Fruit fly (Drosophila melanogaster) whole organism, embryonic: ENCODE data around the gene CG13359.

Source experiments
- Atf3 ChIP-seq: fragments of 200-800 bp; sonication (Bioruptor generic); optimal IDR thresholded peaks from 3 replicates; lab custom pipeline; 2016; ENCODE audit warnings: missing biosample characterization, missing genetic modification characterization
- CG10565 ChIP-seq: fragments of 200-800 bp; sonication (Bioruptor generic); optimal IDR thresholded peaks from 3 replicates; lab custom pipeline; 2016; ENCODE audit warnings: missing biosample characterization, mild to moderate bottlenecking, missing genetic modification characterization
- CG10979 ChIP-seq: fragments of 200-800 bp; sonication (Bioruptor generic); optimal IDR thresholded peaks from 2 replicates; lab custom pipeline; 2018; ENCODE audit warnings: missing biosample characterization, mild to moderate bottlenecking, missing genetic modification characterization, moderate library complexity
- CG11504 ChIP-seq: fragments of 200-800 bp; sonication (Bioruptor generic); optimal IDR thresholded peaks from 3 replicates; lab custom pipeline; 2019; ENCODE audit warnings: missing biosample characterization, mild to moderate bottlenecking, missing genetic modification characterization, moderate library complexity
- CG15696 ChIP-seq: fragments of 200-800 bp; sonication (Bioruptor generic); optimal IDR thresholded peaks from 2 replicates; lab custom pipeline; 2019; ENCODE audit warnings: missing biosample characterization, mild to moderate bottlenecking, missing genetic modification characterization, moderate library complexity
- CG17361 ChIP-seq: fragments of 200-800 bp; sonication (Bioruptor generic); IDR thresholded peaks from 3 replicates; pipeline ENCODE4 v1.3.6; 2022; ENCODE audit warnings: missing biosample characterization, missing genetic modification characterization
- CG17612 ChIP-seq: fragments of 200-800 bp; sonication (Bioruptor generic); IDR thresholded peaks from 2 replicates; pipeline ENCODE4 v1.3.6; 2022; ENCODE audit warnings: missing biosample characterization, missing genetic modification characterization
- CG17802 ChIP-seq: fragments of 200-800 bp; sonication (Bioruptor generic); optimal IDR thresholded peaks from 2 replicates; lab custom pipeline; 2018; ENCODE audit warnings: missing biosample characterization, mild to moderate bottlenecking, missing genetic modification characterization, moderate library complexity
- CG17829 ChIP-seq: fragments of 200-800 bp; optimal IDR thresholded peaks from 2 replicates; lab custom pipeline; 2019; ENCODE audit warnings: missing biosample characterization, mild to moderate bottlenecking, missing genetic modification characterization, moderate library complexity
- CG2889 ChIP-seq: fragments of 200-800 bp; sonication (Bioruptor generic); IDR thresholded peaks from 3 replicates; pipeline ENCODE4 v1.3.6; 2022; ENCODE audit warnings: missing biosample characterization, missing genetic modification characterization
- CG32532 ChIP-seq: fragments of 200-800 bp; sonication (Bioruptor generic); IDR thresholded peaks from 2 replicates; pipeline ENCODE4 v1.3.6; 2022; ENCODE audit warnings: missing biosample characterization, missing genetic modification characterization
- CG7839 ChIP-seq: fragments of 200-800 bp; sonication (Bioruptor generic); optimal IDR thresholded peaks from 3 replicates; lab custom pipeline; 2018; ENCODE audit warnings: missing biosample characterization, mild to moderate bottlenecking, missing genetic modification characterization, moderate library complexity
- CG9609 ChIP-seq: fragments of 200-800 bp; sonication (Bioruptor generic); optimal IDR thresholded peaks from 3 replicates; lab custom pipeline; 2016; ENCODE audit warnings: missing biosample characterization, missing genetic modification characterization
- CG9727 ChIP-seq: fragments of 200-800 bp; sonication (Bioruptor generic); optimal IDR thresholded peaks from 3 replicates; lab custom pipeline; 2017; ENCODE audit warnings: missing biosample characterization, mild to moderate bottlenecking, missing genetic modification characterization
- CG9797 ChIP-seq: fragments of 200-800 bp; sonication (Bioruptor generic); optimal IDR thresholded peaks from 3 replicates; lab custom pipeline; 2018; ENCODE audit warnings: missing biosample characterization, mild to moderate bottlenecking, missing genetic modification characterization
- CHES-1-like ChIP-seq: fragments of 200-800 bp; sonication (Bioruptor generic); optimal IDR thresholded peaks from 2 replicates; lab custom pipeline; 2016; ENCODE audit warnings: missing biosample characterization, missing genetic modification characterization
- Dek ChIP-seq: fragments of 200-800 bp; sonication (Bioruptor generic); optimal IDR thresholded peaks from 3 replicates; lab custom pipeline; 2019; ENCODE audit warnings: missing biosample characterization, mild to moderate bottlenecking, missing genetic modification characterization, moderate library complexity
- Dll ChIP-seq: fragments of 200-800 bp; sonication (Bioruptor generic); IDR thresholded peaks from 4 replicates; pipeline ENCODE4 v1.3.6; 2022; ENCODE audit warnings: missing biosample characterization, missing genetic modification characterization; ENCODE audit not compliant: partially characterized antibody
- Elba2 ChIP-seq: fragments of 200-800 bp; sonication (Bioruptor generic); optimal IDR thresholded peaks from 3 replicates; lab custom pipeline; 2016; ENCODE audit warnings: missing biosample characterization, missing genetic modification characterization
- Hand ChIP-seq: fragments of 200-800 bp; sonication (Bioruptor generic); optimal IDR thresholded peaks from 2 replicates; lab custom pipeline; 2017; ENCODE audit warnings: mild to moderate bottlenecking, missing biosample characterization, missing genetic modification reagents, missing genetic modification characterization
- HmgZ ChIP-seq: fragments of 200-800 bp; sonication (Bioruptor generic); optimal IDR thresholded peaks from 2 replicates; lab custom pipeline; 2018; ENCODE audit warnings: missing biosample characterization, mild to moderate bottlenecking, missing genetic modification characterization
- Hr39 ChIP-seq: fragments of >200 bp; optimal IDR thresholded peaks from 2 replicates; lab custom pipeline; 2017
- Lim3 ChIP-seq: fragments of 200-800 bp; sonication (Bioruptor generic); IDR thresholded peaks from 2 replicates; pipeline ENCODE4 v1.3.6; 2022; ENCODE audit warnings: missing biosample characterization, missing genetic modification characterization
- Max ChIP-seq: fragments of 200-800 bp; sonication (Bioruptor generic); optimal IDR thresholded peaks from 2 replicates; lab custom pipeline; 2016; ENCODE audit warnings: missing biosample characterization, mild to moderate bottlenecking, missing genetic modification characterization
- Pdp1 ChIP-seq, 2 experiments: fragments of 200-800 bp; sonication (Bioruptor generic); optimal IDR thresholded peaks; 3 replicates each; lab custom pipeline; 2016; ENCODE audit warnings: missing biosample characterization in 2 of 2, missing genetic modification characterization in 2 of 2, mild to moderate bottlenecking in 1 of 2, moderate library complexity in 1 of 2
- Sin3A ChIP-seq: fragments of >200 bp; optimal IDR thresholded peaks from 2 replicates; lab custom pipeline; 2018
- Trl ChIP-seq, 3 experiments: fragments of >200 bp in 2 of 3; fragments of 200-800 bp in 1 of 3; sonication (Bioruptor generic) in 1 of 3; optimal IDR thresholded peaks; 2 replicates in 1 of 3; 3 replicates in 2 of 3; lab custom pipeline; 2016 to 2017; ENCODE audit warnings: missing biosample characterization in 1 of 3, missing genetic modification characterization in 1 of 3
- Vsx1 ChIP-seq: fragments of 200-800 bp; sonication (Bioruptor generic); optimal IDR thresholded peaks from 2 replicates; lab custom pipeline; 2017; ENCODE audit warnings: missing biosample characterization, mild to moderate bottlenecking, missing genetic modification characterization, missing genetic modification reagents
- ac ChIP-seq: fragments of 200-800 bp; sonication (Bioruptor generic); optimal IDR thresholded peaks from 3 replicates; lab custom pipeline; 2017; ENCODE audit warnings: missing biosample characterization, mild to moderate bottlenecking, missing genetic modification characterization
- ap ChIP-seq: fragments of 200-800 bp; sonication (Bioruptor generic); IDR thresholded peaks from 2 replicates; pipeline ENCODE4 v1.3.6; 2022; ENCODE audit warnings: missing biosample characterization, missing genetic modification characterization
- ara ChIP-seq: fragments of 200-800 bp; sonication (Bioruptor generic); IDR thresholded peaks from 2 replicates; pipeline ENCODE4 v1.3.6; 2022; ENCODE audit warnings: missing biosample characterization, missing genetic modification characterization
- ato ChIP-seq: fragments of 200-800 bp; sonication (Bioruptor generic); IDR thresholded peaks from 2 replicates; pipeline ENCODE4 v1.3.6; 2022; ENCODE audit warnings: missing biosample characterization, missing genetic modification characterization; ENCODE audit not compliant: partially characterized antibody
- bowl ChIP-seq: fragments of 200-800 bp; sonication (Bioruptor generic); IDR thresholded peaks from 2 replicates; pipeline ENCODE4 v1.3.6; 2022; ENCODE audit warnings: missing biosample characterization, missing genetic modification characterization
- cg ChIP-seq: fragments of 200-800 bp; sonication (Bioruptor generic); optimal IDR thresholded peaks from 3 replicates; lab custom pipeline; 2019; ENCODE audit warnings: missing biosample characterization, mild to moderate bottlenecking, missing genetic modification characterization, moderate library complexity
- chinmo ChIP-seq: fragments of 200-800 bp; sonication (Bioruptor generic); IDR thresholded peaks from 4 replicates; pipeline ENCODE4 v1.3.6; 2022; ENCODE audit warnings: missing biosample characterization, missing genetic modification characterization; ENCODE audit not compliant: partially characterized antibody
- insv ChIP-seq, 2 experiments: fragments of 200-800 bp; sonication (Bioruptor generic); optimal IDR thresholded peaks; 3 replicates each; lab custom pipeline; 2016 to 2018; ENCODE audit warnings: missing biosample characterization in 2 of 2, missing genetic modification characterization in 2 of 2
- lov ChIP-seq, 2 experiments: fragments of 200-800 bp in 1 of 2; fragments of >200 bp in 1 of 2; sonication (Bioruptor generic) in 1 of 2; IDR thresholded peaks in 1 of 2; optimal IDR thresholded peaks in 1 of 2; 2 replicates in 1 of 2; 3 replicates in 1 of 2; pipeline versions ENCODE4 v1.3.6 to Lab custom; 2017 to 2022; ENCODE audit warnings: missing biosample characterization in 1 of 2, missing genetic modification characterization in 1 of 2
- pan ChIP-seq, 4 experiments: fragments of >200 bp in 3 of 4; fragments of 200-800 bp in 1 of 4; sonication (Bioruptor generic) in 1 of 4; optimal IDR thresholded peaks in 3 of 4; IDR thresholded peaks in 1 of 4; 2 replicates each; pipeline versions ENCODE4 v1.3.6 to Lab custom; 2017 to 2022; ENCODE audit warnings: missing biosample characterization in 2 of 4, missing genetic modification characterization in 2 of 4, mixed read lengths in 1 of 4
- prd ChIP-seq, 3 experiments: fragments of >200 bp in 2 of 3; fragments of 200-800 bp in 1 of 3; sonication (Bioruptor generic) in 1 of 3; optimal IDR thresholded peaks in 2 of 3; IDR thresholded peaks in 1 of 3; 2 replicates in 2 of 3; 3 replicates in 1 of 3; pipeline versions ENCODE4 v1.3.6 to Lab custom; 2017 to 2022; ENCODE audit warnings: missing biosample characterization in 1 of 3, missing genetic modification characterization in 1 of 3
- psq ChIP-seq: fragments of 200-800 bp; sonication (Bioruptor generic); optimal IDR thresholded peaks from 2 replicates; lab custom pipeline; 2017; ENCODE audit warnings: missing biosample characterization, missing genetic modification characterization
- schlank ChIP-seq: fragments of 200-800 bp; sonication (Bioruptor generic); optimal IDR thresholded peaks from 2 replicates; lab custom pipeline; 2018; ENCODE audit warnings: missing biosample characterization, mild to moderate bottlenecking, missing genetic modification characterization
- seq ChIP-seq: fragments of 200-800 bp; sonication (Bioruptor generic); IDR thresholded peaks from 2 replicates; pipeline ENCODE4 v1.3.6; 2022; ENCODE audit warnings: missing biosample characterization, missing genetic modification characterization
- sisA ChIP-seq: fragments of 200-800 bp; sonication (Bioruptor generic); IDR thresholded peaks from 2 replicates; pipeline ENCODE4 v1.3.6; 2022; ENCODE audit warnings: missing biosample characterization, missing genetic modification characterization
- slou ChIP-seq: fragments of 200-800 bp; sonication (Bioruptor generic); optimal IDR thresholded peaks from 3 replicates; lab custom pipeline; 2016; ENCODE audit warnings: missing biosample characterization, missing genetic modification characterization
- stc ChIP-seq: fragments of 200-800 bp; sonication (Bioruptor generic); IDR thresholded peaks from 2 replicates; pipeline ENCODE4 v1.3.6; 2022; ENCODE audit warnings: missing biosample characterization, missing genetic modification characterization
- stwl ChIP-seq: fragments of 200-800 bp; sonication (Bioruptor generic); optimal IDR thresholded peaks from 3 replicates; lab custom pipeline; 2018; ENCODE audit warnings: missing biosample characterization, mild to moderate bottlenecking, missing genetic modification characterization, moderate library complexity
- tap ChIP-seq: fragments of 200-800 bp; optimal IDR thresholded peaks from 3 replicates; lab custom pipeline; 2019; ENCODE audit warnings: missing biosample characterization, mild to moderate bottlenecking, missing genetic modification characterization, moderate library complexity
- trem ChIP-seq: fragments of 200-800 bp; optimal IDR thresholded peaks from 3 replicates; lab custom pipeline; 2019; ENCODE audit warnings: missing biosample characterization, mild to moderate bottlenecking, missing genetic modification characterization, moderate library complexity

Gene CG13359

DNA sequence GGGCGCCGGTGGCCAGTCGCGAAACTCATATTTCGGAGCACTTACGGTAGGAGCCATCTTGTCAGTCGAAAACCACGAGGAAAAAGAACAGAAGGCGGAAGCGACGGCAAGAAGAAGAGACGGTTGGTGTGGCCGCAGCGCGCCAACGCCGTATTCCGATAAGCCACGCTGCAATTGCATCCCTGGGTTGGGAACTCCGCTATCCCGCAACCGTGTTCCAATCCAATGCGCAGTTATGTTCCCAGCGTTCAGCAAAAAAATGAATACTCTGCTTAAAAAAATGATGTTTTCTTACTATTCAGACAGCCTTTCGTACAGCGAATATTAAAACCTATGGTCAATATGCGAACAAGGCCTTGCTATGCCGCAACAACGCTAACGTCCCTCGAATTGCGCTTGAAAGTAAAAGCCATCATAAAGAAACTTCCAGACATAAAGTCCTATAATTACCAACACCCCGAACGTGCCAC, 38.2 kb downstream of the CG13359 start, which contains the start of gene RpL22 (continued):
- TF ChIP-seq pan (optimal IDR thresholded peaks at IDR 0.05; lab: Kevin White, UChicago), result no peak
- peak in 1 of 2 experiments; percentile 82 for TF ChIP-seq pan (GFP tag; optimal IDR thresholded peaks at IDR 0.05 in 1 of 2, IDR thresholded peaks at IDR 0.05 in 1 of 2)
- peak in 1 of 2 experiments; percentile 80 for TF ChIP-seq insv (GFP tag; optimal IDR thresholded peaks at IDR 0.05; lab: Kevin White, UChicago)
- no peak for TF ChIP-seq ato
- TF ChIP-seq CG9727 (GFP tag; lab: Kevin White, UChicago), result peak; percentile 93
- TF ChIP-seq CG17361 (GFP tag; lab: Robert Waterston, UW), result peak; percentile 67
- peak; percentile 64 for TF ChIP-seq tap (tag; lab: Kevin White, UChicago)
- peak; percentile 71 for TF ChIP-seq Hand (GFP tag; lab: Kevin White, UChicago)
- peak; percentile 94 for TF ChIP-seq HmgZ
- peak; percentile 86 for TF ChIP-seq slou
- peak; percentile 54; the same call in 1 of the 3 replicates for TF ChIP-seq CG2889 (GFP tag; lab: Robert Waterston, UW)
- TF ChIP-seq psq (GFP tag; lab: Kevin White, UChicago), result peak; percentile 83
- peak; percentile 71 for TF ChIP-seq Atf3 (GFP tag; lab: Kevin White, UChicago)
- TF ChIP-seq bowl, result peak; percentile 69; the same call in 1 of the 2 replicates
- TF ChIP-seq Hr39, result no peak
- peak; percentile 99 for TF ChIP-seq CG9797 (GFP tag; lab: Kevin White, UChicago)
- TF ChIP-seq ap (GFP tag; lab: Robert Waterston, UW), result peak; percentile 60; the same call in 1 of the 2 replicates
- TF ChIP-seq Vsx1 (GFP tag; lab: Kevin White, UChicago), result peak; percentile 86
- no peak for TF ChIP-seq Trl (optimal IDR thresholded peaks at IDR 0.05; lab: Kevin White, UChicago)
- TF ChIP-seq Trl (GFP tag; optimal IDR thresholded peaks at IDR 0.05; lab: Kevin White, UChicago), result peak; percentile 92
- TF ChIP-seq seq (GFP tag; lab: Robert Waterston, UW), result peak; percentile 76
- TF ChIP-seq CG17612 (GFP tag; lab: Robert Waterston, UW), result peak; percentile 62
- TF ChIP-seq Dek (tag; lab: Kevin White, UChicago), result peak; percentile 82
- peak; percentile 89 for TF ChIP-seq trem (tag; lab: Kevin White, UChicago)
- peak; percentile 80 to 91 for TF ChIP-seq Pdp1 (GFP tag; optimal IDR thresholded peaks at IDR 0.05; lab: Kevin White, UChicago)
- peak; percentile 50 for TF ChIP-seq CG15696 (tag; lab: Kevin White, UChicago)
- peak; percentile 92 for TF ChIP-seq CHES-1-like
- TF ChIP-seq Elba2, result peak; percentile 40
- no peak for TF ChIP-seq lov (optimal IDR thresholded peaks at IDR 0.05; lab: Kevin White, UChicago)
- TF ChIP-seq lov (GFP tag; IDR thresholded peaks at IDR 0.05; lab: Robert Waterston, UW), result peak; percentile 93
- peak; percentile 80 for TF ChIP-seq Sin3A (lab: Kevin White, UChicago)
- peak; percentile 73 for TF ChIP-seq CG17802 (tag; lab: Kevin White, UChicago)
- peak; percentile 44; the same call in 1 of the 2 replicates for TF ChIP-seq sisA (GFP tag; lab: Robert Waterston, UW)
- TF ChIP-seq Lim3 (GFP tag; lab: Robert Waterston, UW), result no peak
- no peak for TF ChIP-seq prd (optimal IDR thresholded peaks at IDR 0.05; lab: Kevin White, UChicago)
- peak; percentile 55; the same call in 1 of the 3 replicates for TF ChIP-seq prd (GFP tag; IDR thresholded peaks at IDR 0.05; lab: Robert Waterston, UW)
- peak; percentile 87 for TF ChIP-seq CG9609 (GFP tag; lab: Kevin White, UChicago)
- TF ChIP-seq Max (GFP tag; lab: Kevin White, UChicago), result peak; percentile 89
- TF ChIP-seq ac (GFP tag; lab: Kevin White, UChicago), result peak; percentile 72
- no peak for TF ChIP-seq cg (GFP tag; lab: Kevin White, UChicago)
- TF ChIP-seq CG10565 (GFP tag; lab: Kevin White, UChicago), result peak; percentile 52
- peak; percentile 79 for TF ChIP-seq CG7839
- peak; percentile 86 for TF ChIP-seq stc (GFP tag; lab: Robert Waterston, UW)
- peak; percentile 86 for TF ChIP-seq schlank (tag; lab: Kevin White, UChicago)
- peak; percentile 59 for TF ChIP-seq stwl (tag; lab: Kevin White, UChicago)
- peak; percentile 75 for TF ChIP-seq ara (GFP tag; lab: Robert Waterston, UW)
- peak; percentile 91 for TF ChIP-seq CG32532
- peak; percentile 72 for TF ChIP-seq CG10979 (tag; lab: Kevin White, UChicago)
- TF ChIP-seq CG17829 (tag; lab: Kevin White, UChicago), result peak; percentile 80
- TF ChIP-seq chinmo (GFP tag; lab: Robert Waterston, UW), result 0 out of 4 replicates have a peak, but pooled peaks have one; percentile 9
- TF ChIP-seq CG11504 (tag; lab: Kevin White, UChicago), result peak; percentile 81
- 0 out of 4 replicates have a peak, but pooled peaks have one; percentile 20 for TF ChIP-seq Dll (GFP tag; lab: Robert Waterston, UW)
